Fruit fly (Drosophila melanogaster) whole organism, embryonic: ENCODE measurements around the gene CG7320.
A peak's percentile ranks its signal among the peaks of the same experiment; 100 is the strongest.

Experiments used
- Abd-B ChIP-seq: fragments of 200-800 bp; sonication (Bioruptor generic); optimal IDR thresholded peaks from 2 replicates; lab custom pipeline; 2018; ENCODE audit warnings: missing biosample characterization, mild to moderate bottlenecking, missing genetic modification characterization, moderate library complexity
- Adf1 ChIP-seq: fragments of 200-800 bp; sonication (Bioruptor generic); IDR thresholded peaks from 2 replicates; pipeline ENCODE4 v1.3.6; 2022; ENCODE audit warnings: missing biosample characterization, missing genetic modification characterization
- C15 ChIP-seq: fragments of 200-800 bp; sonication (Bioruptor generic); IDR thresholded peaks from 3 replicates; pipeline ENCODE4 v1.3.6; 2022; ENCODE audit warnings: missing biosample characterization, missing genetic modification characterization
- CG11696 ChIP-seq: fragments of 200-800 bp; sonication (Bioruptor generic); IDR thresholded peaks from 2 replicates; pipeline ENCODE4 v1.3.6; 2022; ENCODE audit warnings: missing biosample characterization, missing genetic modification characterization
- CG14050 ChIP-seq: fragments of 200-800 bp; sonication (Bioruptor generic); IDR thresholded peaks from 3 replicates; pipeline ENCODE4 v1.3.6; 2022; ENCODE audit warnings: missing biosample characterization, missing genetic modification characterization
- CG14965 ChIP-seq: fragments of 200-800 bp; sonication (Bioruptor generic); optimal IDR thresholded peaks from 2 replicates; lab custom pipeline; 2016; ENCODE audit warnings: missing biosample characterization, missing genetic modification characterization, borderline replicate concordance
- CG15011 ChIP-seq: fragments of 200-800 bp; sonication (Bioruptor generic); optimal IDR thresholded peaks from 3 replicates; lab custom pipeline; 2018; ENCODE audit warnings: missing biosample characterization, mild to moderate bottlenecking, missing genetic modification characterization
- CG16863 ChIP-seq: fragments of 200-800 bp; sonication (Bioruptor generic); optimal IDR thresholded peaks from 3 replicates; lab custom pipeline; 2016; ENCODE audit warnings: missing biosample characterization, missing genetic modification characterization
- CG17328 ChIP-seq: fragments of 200-800 bp; sonication (Bioruptor generic); IDR thresholded peaks from 2 replicates; pipeline ENCODE4 v1.3.6; 2022; ENCODE audit warnings: missing biosample characterization, missing genetic modification characterization
- CG17912 ChIP-seq: fragments of 200-800 bp; sonication (Bioruptor generic); optimal IDR thresholded peaks from 2 replicates; lab custom pipeline; 2018; ENCODE audit warnings: missing biosample characterization, mild to moderate bottlenecking, missing genetic modification characterization
- CG33557 ChIP-seq: fragments of 200-800 bp; sonication (Bioruptor generic); optimal IDR thresholded peaks from 2 replicates; lab custom pipeline; 2019; ENCODE audit warnings: missing biosample characterization, mild to moderate bottlenecking, missing genetic modification characterization, moderate library complexity
- CG34224 ChIP-seq: fragments of 200-800 bp; sonication (Bioruptor generic); IDR thresholded peaks from 3 replicates; pipeline ENCODE4 v1.3.6; 2022; ENCODE audit warnings: missing biosample characterization, missing genetic modification characterization; ENCODE audit not compliant: partially characterized antibody
- CG34422 ChIP-seq: fragments of 200-800 bp; sonication (Bioruptor generic); IDR thresholded peaks from 3 replicates; pipeline ENCODE4 v1.3.6; 2022; ENCODE audit warnings: missing biosample characterization, missing genetic modification characterization
- CG3847 ChIP-seq: fragments of 200-800 bp; sonication (Bioruptor generic); IDR thresholded peaks from 2 replicates; pipeline ENCODE4 v1.3.6; 2022; ENCODE audit warnings: missing biosample characterization, missing genetic modification characterization
- CG4707 ChIP-seq: fragments of 200-800 bp; sonication (Bioruptor generic); optimal IDR thresholded peaks from 2 replicates; lab custom pipeline; 2018; ENCODE audit warnings: missing biosample characterization, mild to moderate bottlenecking, missing genetic modification characterization, moderate library complexity
- CG6254 ChIP-seq: fragments of 200-800 bp; sonication (Bioruptor generic); optimal IDR thresholded peaks from 3 replicates; lab custom pipeline; 2017; ENCODE audit warnings: mild to moderate bottlenecking, missing biosample characterization, missing genetic modification reagents, missing genetic modification characterization
- CG6689 ChIP-seq: fragments of 200-800 bp; sonication (Bioruptor generic); IDR thresholded peaks from 2 replicates; pipeline ENCODE4 v1.3.6; 2022; ENCODE audit warnings: missing biosample characterization, missing genetic modification characterization
- CG8281 ChIP-seq: fragments of 200-800 bp; sonication (Bioruptor generic); optimal IDR thresholded peaks from 2 replicates; lab custom pipeline; 2018; ENCODE audit warnings: missing biosample characterization, mild to moderate bottlenecking, missing genetic modification characterization, moderate library complexity
- CG8388 ChIP-seq: fragments of 200-800 bp; sonication (Bioruptor generic); optimal IDR thresholded peaks from 2 replicates; lab custom pipeline; 2019; ENCODE audit warnings: missing biosample characterization, mild to moderate bottlenecking, missing genetic modification characterization, moderate library complexity
- Dbx ChIP-seq: fragments of 200-800 bp; sonication (Bioruptor generic); IDR thresholded peaks from 3 replicates; pipeline ENCODE4 v1.3.6; 2022; ENCODE audit warnings: missing biosample characterization, missing genetic modification characterization
- Deaf1 ChIP-seq: fragments of 200-800 bp; optimal IDR thresholded peaks from 3 replicates; lab custom pipeline; 2019; ENCODE audit warnings: missing biosample characterization, mild to moderate bottlenecking, missing genetic modification characterization, moderate library complexity
- H15 ChIP-seq: fragments of 200-800 bp; sonication (Bioruptor generic); IDR thresholded peaks from 3 replicates; pipeline ENCODE4 v1.3.6; 2022; ENCODE audit warnings: missing biosample characterization, missing genetic modification characterization
- Hey ChIP-seq: fragments of 200-800 bp; sonication (Bioruptor generic); optimal IDR thresholded peaks from 3 replicates; lab custom pipeline; 2018; ENCODE audit warnings: missing biosample characterization, mild to moderate bottlenecking, missing genetic modification characterization
- HmgD ChIP-seq: fragments of 200-800 bp; sonication (Bioruptor generic); optimal IDR thresholded peaks from 3 replicates; lab custom pipeline; 2016; ENCODE audit warnings: missing biosample characterization, missing genetic modification characterization
- Lpt ChIP-seq: fragments of >200 bp; optimal IDR thresholded peaks from 2 replicates; lab custom pipeline; 2018; ENCODE audit warnings: missing biosample characterization, missing genetic modification characterization
- Myb ChIP-seq: fragments of 200-800 bp; sonication (Bioruptor generic); optimal IDR thresholded peaks from 2 replicates; lab custom pipeline; 2016; ENCODE audit warnings: missing biosample characterization, missing genetic modification characterization
- Scr ChIP-seq: fragments of 200-800 bp; sonication (Bioruptor generic); IDR thresholded peaks from 2 replicates; pipeline ENCODE4 v1.3.6; 2022; ENCODE audit warnings: missing biosample characterization, missing genetic modification characterization; ENCODE audit not compliant: partially characterized antibody
- Sox102F ChIP-seq: fragments of 200-800 bp; sonication (Bioruptor generic); optimal IDR thresholded peaks from 2 replicates; lab custom pipeline; 2018; ENCODE audit warnings: missing biosample characterization, mild to moderate bottlenecking, missing genetic modification characterization, moderate library complexity
- Trl ChIP-seq, 3 experiments: fragments of >200 bp in 2 of 3; fragments of 200-800 bp in 1 of 3; sonication (Bioruptor generic) in 1 of 3; optimal IDR thresholded peaks; 2 replicates in 1 of 3; 3 replicates in 2 of 3; lab custom pipeline; 2016 to 2017; ENCODE audit warnings: missing biosample characterization in 1 of 3, missing genetic modification characterization in 1 of 3
- ash1 ChIP-seq: fragments of 200-800 bp; sonication (Bioruptor generic); optimal IDR thresholded peaks from 2 replicates; lab custom pipeline; 2018; ENCODE audit warnings: missing biosample characterization, mild to moderate bottlenecking, missing genetic modification characterization
- bigmax ChIP-seq: fragments of 200-800 bp; sonication (Bioruptor generic); optimal IDR thresholded peaks from 2 replicates; lab custom pipeline; 2018; ENCODE audit warnings: missing biosample characterization, mild to moderate bottlenecking, missing genetic modification characterization
- chinmo ChIP-seq: fragments of 200-800 bp; sonication (Bioruptor generic); IDR thresholded peaks from 4 replicates; pipeline ENCODE4 v1.3.6; 2022; ENCODE audit warnings: missing biosample characterization, missing genetic modification characterization; ENCODE audit not compliant: partially characterized antibody
- dimm ChIP-seq: fragments of 200-800 bp; sonication (Bioruptor generic); IDR thresholded peaks from 2 replicates; pipeline ENCODE4 v1.3.6; 2022; ENCODE audit warnings: missing biosample characterization, missing genetic modification characterization
- emc ChIP-seq: fragments of 200-800 bp; sonication (Bioruptor generic); optimal IDR thresholded peaks from 2 replicates; lab custom pipeline; 2016; ENCODE audit warnings: missing biosample characterization, missing genetic modification characterization
- ems ChIP-seq: fragments of 200-800 bp; sonication (Bioruptor generic); optimal IDR thresholded peaks from 3 replicates; lab custom pipeline; 2016; ENCODE audit warnings: missing biosample characterization, missing genetic modification characterization
- fru ChIP-seq: fragments of >200 bp; optimal IDR thresholded peaks from 2 replicates; lab custom pipeline; 2017
- her ChIP-seq: fragments of 200-800 bp; sonication (Bioruptor generic); optimal IDR thresholded peaks from 2 replicates; lab custom pipeline; 2016; ENCODE audit warnings: missing biosample characterization, missing genetic modification characterization
- inv ChIP-seq: fragments of 200-800 bp; sonication (Bioruptor generic); IDR thresholded peaks from 2 replicates; pipeline ENCODE4 v1.3.6; 2022; ENCODE audit warnings: missing biosample characterization, missing genetic modification characterization; ENCODE audit not compliant: partially characterized antibody
- klu ChIP-seq: fragments of 200-800 bp; sonication (Bioruptor generic); IDR thresholded peaks from 2 replicates; pipeline ENCODE4 v1.3.6; 2022; ENCODE audit warnings: missing biosample characterization, missing genetic modification characterization
- nau ChIP-seq: fragments of 200-800 bp; sonication (Bioruptor generic); optimal IDR thresholded peaks from 3 replicates; lab custom pipeline; 2017; ENCODE audit warnings: missing biosample characterization, mild to moderate bottlenecking, missing genetic modification characterization, missing genetic modification reagents
- oc ChIP-seq: fragments of 200-800 bp; sonication (Bioruptor generic); optimal IDR thresholded peaks from 2 replicates; lab custom pipeline; 2018; ENCODE audit warnings: missing biosample characterization, mild to moderate bottlenecking, missing genetic modification characterization, moderate library complexity
- otp ChIP-seq: fragments of 200-800 bp; sonication (Bioruptor generic); IDR thresholded peaks from 3 replicates; pipeline ENCODE4, ENCODE4 v1.3.6; 2022; ENCODE audit warnings: missing biosample characterization, missing genetic modification characterization
- salm ChIP-seq: fragments of 200-800 bp; sonication (Bioruptor generic); optimal IDR thresholded peaks from 2 replicates; lab custom pipeline; 2018; ENCODE audit warnings: missing biosample characterization, mild to moderate bottlenecking, missing genetic modification characterization
- schlank ChIP-seq: fragments of 200-800 bp; sonication (Bioruptor generic); optimal IDR thresholded peaks from 2 replicates; lab custom pipeline; 2018; ENCODE audit warnings: missing biosample characterization, mild to moderate bottlenecking, missing genetic modification characterization
- sna ChIP-seq: fragments of 200-800 bp; sonication (Bioruptor generic); IDR thresholded peaks from 2 replicates; pipeline ENCODE4 v1.3.6; 2022; ENCODE audit warnings: missing biosample characterization, missing genetic modification characterization; ENCODE audit not compliant: partially characterized antibody
- ssp ChIP-seq: fragments of 200-800 bp; sonication (Bioruptor generic); IDR thresholded peaks from 2 replicates; pipeline ENCODE4 v1.3.6; 2022; ENCODE audit warnings: missing biosample characterization, missing genetic modification characterization
- z ChIP-seq: fragments of 200-800 bp; sonication (Bioruptor generic); IDR thresholded peaks from 3 replicates; pipeline ENCODE4 v1.3.6; 2022; ENCODE audit warnings: missing biosample characterization, missing genetic modification characterization
- zfh2 ChIP-seq: fragments of 200-800 bp; sonication (Bioruptor generic); optimal IDR thresholded peaks from 2 replicates; lab custom pipeline; 2016; ENCODE audit warnings: missing biosample characterization, missing genetic modification characterization

Gene CG7320

DNA sequence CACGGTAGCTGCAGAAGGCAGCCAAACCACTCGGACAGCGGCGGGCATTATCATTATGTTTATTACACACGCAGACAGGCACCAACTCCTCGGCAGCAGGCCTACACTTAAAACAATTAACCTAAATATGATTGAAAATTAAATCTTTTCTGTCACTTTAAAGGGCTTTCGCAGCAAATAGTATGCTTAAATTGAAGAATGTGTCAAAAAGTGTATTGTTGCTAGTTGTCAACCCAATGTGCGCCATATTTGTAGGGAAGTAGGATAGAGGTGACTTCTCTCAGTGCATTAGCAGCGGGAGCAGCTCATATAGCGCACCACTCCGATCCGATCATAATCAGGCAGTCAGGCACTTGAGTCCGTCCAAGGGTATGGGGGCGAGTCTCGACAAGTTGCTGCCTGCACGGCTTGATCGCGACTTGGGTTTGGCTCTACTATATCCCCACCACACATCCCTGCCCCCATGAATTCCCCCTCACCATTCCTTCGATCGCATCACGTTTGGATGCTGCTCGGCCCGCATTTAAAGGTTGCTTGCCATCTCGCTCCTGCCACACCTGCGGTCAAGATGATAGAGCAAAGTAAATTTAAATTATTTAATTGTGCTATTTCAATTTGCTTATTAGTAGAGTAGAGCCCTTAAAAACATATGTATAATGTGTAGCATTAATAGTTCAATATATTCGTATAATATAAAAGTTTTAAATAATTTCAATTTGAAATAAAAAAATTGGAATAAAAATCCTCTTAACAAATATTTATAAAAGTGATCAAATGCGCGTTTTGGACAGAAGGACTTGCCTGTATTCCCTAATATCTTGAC is 34.7 kb downstream of the CG7320 start (continued):
- TF ChIP-seq CG4707 (GFP tag; lab: Kevin White, UChicago) (peak; percentile 78), Trl (optimal IDR thresholded peaks at IDR 0.05; lab: Kevin White, UChicago) (no peak), Trl (GFP tag; optimal IDR thresholded peaks at IDR 0.05; lab: Kevin White, UChicago) (peak; percentile 93), CG11696 (GFP tag; lab: Robert Waterston, UW) (peak; percentile 94), Sox102F (peak; percentile 87), bigmax (GFP tag; lab: Kevin White, UChicago) (peak; percentile 1), nau (no peak), otp (peak; percentile 94), CG8281 (tag; lab: Kevin White, UChicago) (peak; percentile 57), Deaf1 (tag; lab: Kevin White, UChicago) (peak; percentile 39), CG14050 (GFP tag; lab: Robert Waterston, UW) (peak; percentile 62), H15 (peak; percentile 85), Lpt (GFP tag; lab: Kevin White, UChicago) (no peak), emc (GFP tag; lab: Kevin White, UChicago) (peak; percentile 61), ems (GFP tag; lab: Kevin White, UChicago) (peak; percentile 76), ash1 (no peak), CG17912 (no peak), Adf1 (no peak), CG14965 (GFP tag; lab: Kevin White, UChicago) (no peak), her (GFP tag; lab: Kevin White, UChicago) (peak; percentile 84), klu (peak; percentile 55; the same call in 1 of the 2 replicates), CG16863 (GFP tag; lab: Kevin White, UChicago) (peak; percentile 93), CG33557 (peak; percentile 95), schlank (tag; lab: Kevin White, UChicago) (no peak), CG34422 (peak; percentile 85), Myb (peak; percentile 74), Hey (tag; lab: Kevin White, UChicago) (no peak), CG3847 (peak; percentile 49), ssp (GFP tag; lab: Robert Waterston, UW) (peak; percentile 77), C15 (GFP tag; lab: Robert Waterston, UW) (0 out of 3 replicates have a peak, but pooled peaks have one; percentile 34), CG8388 (peak; percentile 86), CG17328 (GFP tag; lab: Robert Waterston, UW) (peak; percentile 95), sna (GFP tag; lab: Robert Waterston, UW) (0 out of 2 replicates have a peak, but pooled peaks have one; percentile 25), z (GFP tag; lab: Robert Waterston, UW) (0 out of 3 replicates have a peak, but pooled peaks have one; percentile 52), fru (lab: Kevin White, UChicago) (no peak), Abd-B (GFP tag; lab: Kevin White, UChicago) (peak; percentile 78), HmgD (peak; percentile 47), CG34224 (GFP tag; lab: Robert Waterston, UW) (no peak), CG6254 (GFP tag; lab: Kevin White, UChicago) (peak; percentile 84), oc (tag; lab: Kevin White, UChicago) (peak; percentile 87), zfh2 (GFP tag; lab: Kevin White, UChicago) (no peak), inv (GFP tag; lab: Robert Waterston, UW) (no peak), salm (tag; lab: Kevin White, UChicago) (peak; percentile 63), Dbx (GFP tag; lab: Robert Waterston, UW) (peak; percentile 47; the same call in 1 of the 3 replicates), Scr (no peak), CG6689 (GFP tag; lab: Robert Waterston, UW) (peak; percentile 91), CG15011 (peak; percentile 44), chinmo (0 out of 4 replicates have a peak, but pooled peaks have one; percentile 38), dimm (GFP tag; lab: Robert Waterston, UW) (peak; percentile 75)
